Worm (Caenorhabditis elegans) whole organism, L4/young adult: ENCODE measurements around the gene spp-10.

ENCODE experiments used
- W03F9.2 ChIP-seq: fragments of 150-350 bp; optimal IDR thresholded peaks from 2 replicates; lab custom pipeline; 2014; ENCODE audit warnings: missing biosample characterization, missing genetic modification characterization
- dao-5 ChIP-seq: sonication (generic microtip); optimal IDR thresholded peaks from 2 replicates; lab custom pipeline; 2016; ENCODE audit warnings: missing genotype, missing genetic modification characterization, moderate library complexity, missing compliant biosample characterization
- him-1 ChIP-seq: sonication (generic microtip); optimal IDR thresholded peaks from 2 replicates; lab custom pipeline; 2016; ENCODE audit warnings: missing genotype, missing genetic modification reagents, missing genetic modification characterization, missing compliant biosample characterization

Gene spp-10

ce11 chrIV:8498773-8499360, 21.9 kb downstream of the spp-10 start, which contains the start of the genes acdh-13 and mesp-1:
TSS of gene acdh-13 (minus strand) at chrIV:8498823.
TSS of gene mesp-1 (plus strand) at chrIV:8499310.
- no peak for TF ChIP-seq him-1
- TF ChIP-seq W03F9.2 (tag; lab: Kevin White, UChicago): peak; percentile 73

- TF ChIP-seq him-1 (no peak), dao-5 (tag; lab: Kevin White, UChicago) (no peak), W03F9.2 (tag; lab: Kevin White, UChicago) (no peak)
Measured at ce11 chrIV:8499956-8500355, 23.0 kb downstream of the spp-10 start.

DNA sequence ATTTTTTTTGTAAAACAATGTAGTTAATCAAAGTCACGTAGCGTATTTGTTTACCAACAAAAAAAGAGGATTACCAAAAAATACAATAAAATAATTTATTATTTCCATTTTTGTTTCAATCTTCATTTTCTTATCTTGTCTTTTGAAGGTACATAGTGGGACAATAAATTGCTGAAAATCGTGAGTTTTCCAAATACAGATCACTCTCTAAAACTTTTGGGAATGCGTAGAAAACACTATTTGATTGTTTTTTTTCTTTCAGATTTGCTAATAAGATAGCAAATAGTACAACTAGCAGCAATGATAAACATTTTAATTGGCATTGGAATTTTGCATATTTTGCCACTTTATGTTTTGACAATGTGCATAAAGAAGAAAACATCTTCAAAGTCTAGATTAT, 24.4 kb downstream of the spp-10 start, which contains the start of gene C28C12.1:
Gene C28C12.1, plus strand, starts transcription at position 301 of the 400 bp plus-strand sequence.
- TF ChIP-seq dao-5 (tag; lab: Kevin White, UChicago): no peak
- TF ChIP-seq him-1: no peak
- no peak for TF ChIP-seq W03F9.2 (tag; lab: Kevin White, UChicago)

DNA sequence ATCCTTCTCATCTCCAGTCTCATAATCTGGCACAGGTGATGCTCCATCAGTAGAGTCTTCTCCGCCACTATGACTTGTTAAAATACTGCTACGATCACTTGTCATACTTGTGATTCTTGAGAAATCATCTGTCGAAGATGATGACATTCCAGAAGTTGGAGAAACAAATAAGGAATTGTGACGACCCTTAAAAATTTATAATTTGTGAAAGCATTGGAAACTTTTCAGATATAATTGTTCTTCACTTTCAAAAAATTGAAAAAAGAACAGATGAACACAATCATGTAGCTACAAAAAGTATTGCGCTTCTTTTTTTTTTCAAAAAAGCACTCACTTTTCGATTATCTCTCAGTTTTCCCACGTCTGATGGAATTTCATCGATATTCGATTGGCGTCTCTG, 29.1 kb downstream of the spp-10 start:
- no peak for TF ChIP-seq him-1
- TF ChIP-seq dao-5 (tag; lab: Kevin White, UChicago): no peak
- TF ChIP-seq W03F9.2 (tag; lab: Kevin White, UChicago): no peak

- no peak for TF ChIP-seq dao-5 (tag; lab: Kevin White, UChicago)
- TF ChIP-seq W03F9.2 (tag; lab: Kevin White, UChicago): peak; percentile 26
Measured at ce11 chrIV:8510534-8510933, 33.6 kb downstream of the spp-10 start, which contains the start of gene tag-77. TSS of gene tag-77 (minus strand) at chrIV:8510548.

- no peak for TF ChIP-seq him-1
- peak; percentile 70 for TF ChIP-seq W03F9.2 (tag; lab: Kevin White, UChicago)
Measured at ce11 chrIV:8511056-8511455, 34.1 kb downstream of the spp-10 start, which contains the start of gene mes-6. TSS of gene mes-6 (plus strand) at chrIV:8511284.

DNA sequence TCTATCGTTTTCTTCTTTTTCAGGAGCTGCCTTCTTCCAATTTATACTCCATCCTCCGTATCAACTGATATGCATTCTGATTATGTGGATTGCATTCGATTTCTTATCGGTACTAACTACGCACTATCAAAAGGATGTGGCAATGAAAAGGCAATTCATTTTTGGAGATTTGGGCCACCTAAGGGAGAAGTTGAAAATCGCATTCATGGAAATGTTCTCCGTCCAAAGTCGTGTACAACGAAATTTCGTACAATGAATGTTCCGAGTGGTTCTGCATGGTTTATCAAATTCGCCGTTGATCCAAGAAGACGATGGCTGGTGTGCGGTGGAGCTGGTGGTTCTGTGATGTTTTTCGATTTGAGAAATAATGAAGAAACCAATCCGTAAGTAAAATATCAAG, 35.7 kb downstream of the spp-10 start, which contains the start of gene C09G4.4:
Gene C09G4.4, plus strand, starts transcription at position 301 of the 400 bp plus-strand sequence.
- no peak for TF ChIP-seq him-1
- TF ChIP-seq W03F9.2 (tag; lab: Kevin White, UChicago): no peak
- no peak for TF ChIP-seq dao-5 (tag; lab: Kevin White, UChicago)

- TF ChIP-seq W03F9.2 (tag; lab: Kevin White, UChicago) (no peak), him-1 (no peak), dao-5 (tag; lab: Kevin White, UChicago) (no peak)
Measured at ce11 chrIV:8513619-8514018, 36.6 kb downstream of the spp-10 start, which contains the start of gene cks-1. TSS of gene cks-1 (plus strand) at chrIV:8513919.

ce11 chrIV:8514546-8514945, 37.6 kb downstream of the spp-10 start:
- TF ChIP-seq W03F9.2 (tag; lab: Kevin White, UChicago) (no peak), dao-5 (tag; lab: Kevin White, UChicago) (no peak), him-1 (no peak)

- TF ChIP-seq dao-5 (tag; lab: Kevin White, UChicago) (no peak), W03F9.2 (tag; lab: Kevin White, UChicago) (no peak), him-1 (no peak)
Measured at ce11 chrIV:8519949-8520348, 43.0 kb downstream of the spp-10 start.

DNA sequence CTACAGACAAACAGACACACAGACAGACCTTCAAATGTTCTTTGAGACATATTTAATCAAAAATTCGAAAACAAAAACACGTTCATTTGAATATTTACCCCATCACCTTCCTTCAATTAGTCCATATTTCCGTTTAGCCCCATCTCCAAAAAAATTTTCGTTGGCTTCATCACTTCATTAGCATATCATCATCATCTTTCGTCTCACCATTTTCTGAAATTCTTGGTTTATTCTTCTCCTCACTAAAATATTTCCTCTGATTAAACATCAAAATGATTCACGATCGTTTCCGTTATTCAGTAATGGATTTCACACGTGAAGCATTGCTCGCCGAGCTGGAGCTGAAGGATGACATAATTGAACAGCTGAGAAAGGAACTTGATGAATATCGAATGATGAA, 43.6 kb downstream of the spp-10 start, which contains the start of gene pkg-2:
Gene pkg-2, plus strand, starts transcription at position 301 of the 400 bp plus-strand sequence.
- TF ChIP-seq him-1: no peak
- no peak for TF ChIP-seq dao-5 (tag; lab: Kevin White, UChicago)
- TF ChIP-seq W03F9.2 (tag; lab: Kevin White, UChicago): no peak

DNA sequence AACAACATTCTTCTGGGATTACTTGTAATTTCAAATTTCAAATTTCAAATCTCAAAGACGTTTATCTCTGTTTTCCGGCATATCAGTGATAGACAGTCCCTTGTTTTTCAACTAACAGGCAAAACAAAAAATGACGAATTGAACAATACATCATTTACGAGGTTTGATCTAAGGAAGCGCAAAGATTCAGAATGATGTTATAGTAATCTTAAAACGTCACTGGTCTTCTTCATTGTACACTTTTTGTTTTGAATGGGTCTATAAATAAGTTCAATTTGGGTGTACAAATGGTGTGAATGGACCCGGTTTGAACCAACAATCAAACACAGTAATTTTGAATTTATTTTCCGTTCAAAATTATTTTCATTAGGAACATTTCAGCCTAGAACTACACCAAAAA, 47.0 kb downstream of the spp-10 start:
- TF ChIP-seq W03F9.2 (tag; lab: Kevin White, UChicago) (no peak), dao-5 (tag; lab: Kevin White, UChicago) (no peak), him-1 (no peak)

DNA sequence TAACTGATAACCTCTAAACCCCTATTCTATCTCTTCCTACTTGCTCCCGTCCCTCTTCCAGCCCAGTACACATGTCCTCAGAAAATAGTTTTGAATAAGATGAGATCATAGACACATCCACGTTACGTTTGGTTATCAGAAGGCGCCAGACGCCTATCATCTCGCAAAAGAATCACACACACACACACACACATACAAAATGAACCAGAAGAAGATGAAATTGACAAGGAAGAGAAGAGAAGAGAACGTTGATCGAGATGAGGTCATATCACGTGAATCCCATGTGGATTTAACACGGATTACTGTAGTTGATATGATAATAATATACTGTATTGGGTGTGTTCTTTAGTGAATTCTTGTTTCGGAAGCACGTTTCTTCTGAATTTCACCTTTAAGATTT, 49.1 kb downstream of the spp-10 start:
- TF ChIP-seq dao-5 (tag; lab: Kevin White, UChicago) (no peak), him-1 (no peak), W03F9.2 (tag; lab: Kevin White, UChicago) (no peak)

- TF ChIP-seq him-1 (no peak), dao-5 (tag; lab: Kevin White, UChicago) (no peak), W03F9.2 (tag; lab: Kevin White, UChicago) (no peak)
Measured at ce11 chrIV:8526579-8526978, 49.6 kb downstream of the spp-10 start.

DNA sequence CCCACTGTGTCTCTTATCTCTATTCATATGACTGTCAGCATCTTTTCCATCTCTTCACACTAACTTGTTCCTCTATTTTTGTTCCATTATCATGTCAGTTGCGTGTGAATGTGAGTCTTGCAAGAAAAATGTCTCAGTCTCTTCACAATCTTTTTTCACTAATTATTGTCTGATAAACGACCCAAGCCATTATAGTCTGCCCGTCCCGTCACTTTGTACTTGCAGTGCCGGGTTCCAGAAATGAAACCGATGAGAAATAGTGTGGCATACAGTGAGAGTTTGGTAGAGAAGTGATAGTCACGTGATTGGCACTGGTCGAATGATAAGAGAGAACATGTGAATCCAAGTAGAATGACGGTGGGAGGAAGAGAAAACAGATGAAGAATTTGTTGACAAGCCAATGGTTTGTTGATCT, 50.6 kb downstream of the spp-10 start:
- TF ChIP-seq W03F9.2 (tag; lab: Kevin White, UChicago) (peak; percentile 58), him-1 (no peak), dao-5 (tag; lab: Kevin White, UChicago) (no peak)
